Worm (Caenorhabditis elegans) whole organism, L1 larva: ENCODE data around the gene jhdm-1.

Experiments used
- C04F5.9 ChIP-seq: sonication (generic microtip); optimal IDR thresholded peaks from 2 replicates; lab custom pipeline; 2016; ENCODE audit warnings: missing genetic modification characterization, missing compliant biosample characterization
- C16A3.4 ChIP-seq: fragments of 150-350 bp; optimal IDR thresholded peaks from 2 replicates; lab custom pipeline; 2014; ENCODE audit warnings: missing biosample characterization, missing genetic modification characterization
- C34B4.2 ChIP-seq: sonication (generic microtip); optimal IDR thresholded peaks from 2 replicates; lab custom pipeline; 2017; ENCODE audit warnings: mild to moderate bottlenecking, missing genetic modification characterization, missing compliant biosample characterization
- Y116A8C.19 ChIP-seq: sonication (generic microtip); optimal IDR thresholded peaks from 2 replicates; lab custom pipeline; 2016; ENCODE audit warnings: missing compliant biosample characterization, missing genetic modification characterization, borderline replicate concordance
- alr-1 ChIP-seq: fragments of 200-800 bp; sonication (Bioruptor generic); optimal IDR thresholded peaks from 2 replicates; lab custom pipeline; 2018; ENCODE audit warnings: borderline replicate concordance, mild to moderate bottlenecking, missing genetic modification characterization, missing compliant biosample characterization
- blmp-1 ChIP-seq: fragments of 150-350 bp; optimal IDR thresholded peaks from 2 replicates; lab custom pipeline; 2014; ENCODE audit warnings: missing biosample characterization, missing genetic modification characterization
- ceh-63 ChIP-seq: fragments of 200-800 bp; sonication (Bioruptor generic); optimal IDR thresholded peaks from 2 replicates; lab custom pipeline; 2018; ENCODE audit warnings: mild to moderate bottlenecking, missing genetic modification characterization, missing compliant biosample characterization
- ceh-90 ChIP-seq: sonication (generic microtip); optimal IDR thresholded peaks from 2 replicates; lab custom pipeline; 2016; ENCODE audit warnings: missing genetic modification characterization, missing compliant biosample characterization
- ces-1 ChIP-seq: fragments of 150-350 bp; optimal IDR thresholded peaks from 2 replicates; lab custom pipeline; 2014; ENCODE audit warnings: missing biosample characterization, missing genetic modification reagents, missing genetic modification characterization
- dsc-1 ChIP-seq: sonication (generic microtip); optimal IDR thresholded peaks from 2 replicates; lab custom pipeline; 2016; ENCODE audit warnings: mild to moderate bottlenecking, missing genetic modification characterization, missing compliant biosample characterization
- efl-1 ChIP-seq, 4 experiments: fragments of 150-350 bp; optimal IDR thresholded peaks in 3 of 4; peaks in 1 of 4; 1 replicate in 1 of 4; 2 replicates in 3 of 4; lab custom pipeline; 2014; ENCODE audit warnings: missing biosample characterization in 2 of 4, missing genetic modification characterization in 2 of 4, missing genetic modification reagents in 2 of 4
- egl-13 ChIP-seq: sonication (generic microtip); optimal IDR thresholded peaks from 2 replicates; lab custom pipeline; 2016; ENCODE audit warnings: missing genotype, missing genetic modification reagents, missing genetic modification characterization, missing compliant biosample characterization
- elt-3 ChIP-seq, 6 experiments: fragments of 150-350 bp in 1 of 6; sonication (generic microtip); optimal IDR thresholded peaks; 2 replicates each; lab custom pipeline; 2017 to 2018; ENCODE audit warnings: missing biosample characterization in 6 of 6, missing genetic modification characterization in 6 of 6, inconsistent platforms in 1 of 6
- fkh-4 ChIP-seq: sonication (generic microtip); optimal IDR thresholded peaks from 2 replicates; lab custom pipeline; 2016; ENCODE audit warnings: missing compliant biosample characterization, missing genetic modification characterization, borderline replicate concordance
- grh-1 ChIP-seq: fragments of 200-800 bp; sonication (Bioruptor generic); IDR thresholded peaks from 2 replicates; pipeline ENCODE4 v1.3.6; 2022; ENCODE audit warnings: missing genetic modification reagents, missing genetic modification characterization, missing compliant biosample characterization
- hlh-17 ChIP-seq: fragments of 200-800 bp; sonication (Bioruptor generic); optimal IDR thresholded peaks from 2 replicates; lab custom pipeline; 2018; ENCODE audit warnings: missing genetic modification characterization, mild to moderate bottlenecking, missing compliant biosample characterization, moderate library complexity, borderline replicate concordance
- hlh-4 ChIP-seq: sonication (generic microtip); optimal IDR thresholded peaks from 2 replicates; lab custom pipeline; 2016; ENCODE audit warnings: mild to moderate bottlenecking, missing genetic modification characterization, missing compliant biosample characterization
- irx-1 ChIP-seq: sonication (generic microtip); optimal IDR thresholded peaks from 2 replicates; lab custom pipeline; 2016; ENCODE audit warnings: missing genetic modification characterization, missing compliant biosample characterization
- isw-1 ChIP-seq: fragments of 200-800 bp; sonication (Bioruptor generic); IDR thresholded peaks from 2 replicates; pipeline ENCODE4 v1.3.6; 2022; ENCODE audit warnings: missing genetic modification characterization, missing compliant biosample characterization
- jun-1 ChIP-seq: fragments of 150-350 bp; optimal IDR thresholded peaks from 2 replicates; lab custom pipeline; 2014; ENCODE audit warnings: missing biosample characterization, missing genetic modification reagents, missing genetic modification characterization
- lin-14 ChIP-seq: fragments of 200-800 bp; sonication (Bioruptor generic); optimal IDR thresholded peaks from 2 replicates; lab custom pipeline; 2018; ENCODE audit warnings: mild to moderate bottlenecking, missing genetic modification characterization, moderate library complexity, missing compliant biosample characterization
- lin-35 ChIP-seq, 2 experiments: fragments of 150-350 bp; optimal IDR thresholded peaks; 2 replicates each; lab custom pipeline; 2014; ENCODE audit warnings: missing biosample characterization in 2 of 2, missing genetic modification characterization in 2 of 2, missing genetic modification reagents in 2 of 2
- lin-39 ChIP-seq: fragments of 150-350 bp; optimal IDR thresholded peaks from 2 replicates; lab custom pipeline; 2014; ENCODE audit warnings: missing biosample characterization, missing genetic modification reagents, missing genetic modification characterization
- lir-3 ChIP-seq: sonication (generic microtip); optimal IDR thresholded peaks from 2 replicates; lab custom pipeline; 2016; ENCODE audit warnings: mild to moderate bottlenecking, missing genetic modification characterization, moderate library complexity, missing compliant biosample characterization; ENCODE audit not compliant: poor library complexity
- lsy-2 ChIP-seq, 2 experiments: fragments of 150-350 bp; optimal IDR thresholded peaks; 2 replicates each; lab custom pipeline; 2014; ENCODE audit warnings: missing biosample characterization in 2 of 2, missing genetic modification characterization in 2 of 2
- mep-1 ChIP-seq: fragments of 150-350 bp; optimal IDR thresholded peaks from 2 replicates; lab custom pipeline; 2014; ENCODE audit warnings: missing biosample characterization, missing genetic modification characterization
- nhr-19 ChIP-seq: fragments of 200-800 bp; sonication (Bioruptor generic); conservative IDR thresholded peaks from 2 replicates; pipeline ENCODE4 v1.3.6; 2022; ENCODE audit warnings: missing genetic modification characterization, missing compliant biosample characterization
- nhr-20 ChIP-seq: sonication (generic microtip); optimal IDR thresholded peaks from 2 replicates; lab custom pipeline; 2016; ENCODE audit warnings: mild to moderate bottlenecking, missing genetic modification characterization, missing compliant biosample characterization
- nhr-237 ChIP-seq: fragments of 150-350 bp; optimal IDR thresholded peaks from 2 replicates; lab custom pipeline; 2014; ENCODE audit warnings: missing biosample characterization, missing genetic modification characterization
- nhr-71 ChIP-seq: sonication (generic microtip); optimal IDR thresholded peaks from 2 replicates; lab custom pipeline; 2016; ENCODE audit warnings: mild to moderate bottlenecking, missing genetic modification characterization, moderate library complexity, missing compliant biosample characterization
- nhr-76 ChIP-seq: sonication (generic microtip); optimal IDR thresholded peaks from 2 replicates; lab custom pipeline; 2017; ENCODE audit warnings: missing biosample characterization, missing genetic modification characterization
- nhr-77 ChIP-seq: fragments of 150-350 bp; optimal IDR thresholded peaks from 2 replicates; lab custom pipeline; 2014; ENCODE audit warnings: missing biosample characterization, missing genetic modification characterization
- nhr-84 ChIP-seq: sonication (generic microtip); optimal IDR thresholded peaks from 2 replicates; lab custom pipeline; 2017; ENCODE audit warnings: missing biosample characterization, missing genetic modification characterization
- nhr-85 ChIP-seq: sonication (generic microtip); peaks from one replicate; lab custom pipeline; 2016; ENCODE audit warnings: missing genetic modification characterization, inconsistent platforms, missing compliant biosample characterization
- nhr-90 ChIP-seq: sonication (generic microtip); optimal IDR thresholded peaks from 2 replicates; lab custom pipeline; 2016; ENCODE audit warnings: mild to moderate bottlenecking, missing genetic modification characterization, missing compliant biosample characterization; ENCODE audit not compliant: poor library complexity
- skn-1 ChIP-seq: fragments of 150-350 bp; optimal IDR thresholded peaks from 2 replicates; lab custom pipeline; 2014; ENCODE audit warnings: missing biosample characterization, missing genetic modification characterization
- snu-23 ChIP-seq: sonication (generic microtip); optimal IDR thresholded peaks from 2 replicates; lab custom pipeline; 2016; ENCODE audit warnings: missing genetic modification characterization, missing compliant biosample characterization
- unc-130 ChIP-seq: fragments of 150-350 bp; optimal IDR thresholded peaks from 2 replicates; lab custom pipeline; 2017; ENCODE audit warnings: missing biosample characterization, missing genetic modification characterization, inconsistent platforms
- unc-30 ChIP-seq: sonication (generic microtip); optimal IDR thresholded peaks from 2 replicates; lab custom pipeline; 2017; ENCODE audit warnings: missing biosample characterization, missing genetic modification characterization
- vab-15 ChIP-seq: sonication (generic microtip); optimal IDR thresholded peaks from 2 replicates; lab custom pipeline; 2017; ENCODE audit warnings: missing genotype, mild to moderate bottlenecking, missing genetic modification characterization, missing compliant biosample characterization
- zag-1 ChIP-seq: fragments of 150-350 bp; optimal IDR thresholded peaks from 2 replicates; lab custom pipeline; 2014; ENCODE audit warnings: missing biosample characterization, missing genetic modification characterization
- ztf-11 ChIP-seq, 2 experiments: sonication (generic microtip); optimal IDR thresholded peaks; 2 replicates each; lab custom pipeline; 2016 to 2017; ENCODE audit warnings: missing genetic modification characterization in 2 of 2, missing biosample characterization in 1 of 2, missing compliant biosample characterization in 1 of 2

Gene jhdm-1

ce11 chrIII:6508327-6508726 lies 54.0 kb downstream of the jhdm-1 start:
- TF ChIP-seq nhr-71 (peak; percentile 42), nhr-20 (peak; percentile 58), unc-130 (tag; lab: Kevin White, UChicago) (peak; percentile 24), grh-1 (GFP tag; lab: Robert Waterston, UW) (no peak), lin-39 (tag; lab: Kevin White, UChicago) (no peak), blmp-1 (tag; lab: Kevin White, UChicago) (peak; percentile 47), skn-1 (tag; lab: Kevin White, UChicago) (no peak), vab-15 (tag; lab: Kevin White, UChicago) (no peak), isw-1 (GFP tag; lab: Robert Waterston, UW) (no peak), lir-3 (no peak), lin-35 (GFP tag; optimal IDR thresholded peaks at IDR 0.05; lab: Kevin White, UChicago) (peak in 1 of 2 experiments; percentile 33), hlh-17 (GFP tag; lab: Kevin White, UChicago) (no peak), C16A3.4 (tag; lab: Kevin White, UChicago) (no peak), lin-14 (peak; percentile 8), dsc-1 (no peak), nhr-90 (tag; lab: Kevin White, UChicago) (peak; percentile 14), elt-3 (tag; optimal IDR thresholded peaks at IDR 0.05; lab: Kevin White, UChicago) (peak in 1 of 6 experiments; percentile 93), nhr-85 (tag; lab: Kevin White, UChicago) (peak; percentile 72), unc-30 (tag; lab: Kevin White, UChicago) (no peak), snu-23 (GFP tag; lab: Kevin White, UChicago) (peak; percentile 28), nhr-19 (GFP tag; lab: Robert Waterston, UW) (peak; percentile 49), zag-1 (tag; lab: Kevin White, UChicago) (no peak)

- TF ChIP-seq ztf-11 (tag; optimal IDR thresholded peaks at IDR 0.05; lab: Kevin White, UChicago) (no peak), nhr-237 (tag; lab: Kevin White, UChicago) (no peak), nhr-71 (peak; percentile 54), hlh-17 (GFP tag; lab: Kevin White, UChicago) (no peak), nhr-85 (tag; lab: Kevin White, UChicago) (peak; percentile 75), lin-14 (peak; percentile 26), nhr-84 (tag; lab: Kevin White, UChicago) (no peak), nhr-20 (peak; percentile 37), dsc-1 (no peak), alr-1 (tag; lab: Kevin White, UChicago) (no peak), ces-1 (GFP tag; lab: Kevin White, UChicago) (no peak), C34B4.2 (no peak), fkh-4 (tag; lab: Kevin White, UChicago) (no peak), irx-1 (tag; lab: Kevin White, UChicago) (no peak), egl-13 (tag; lab: Kevin White, UChicago) (no peak), elt-3 (tag; optimal IDR thresholded peaks at IDR 0.05; lab: Kevin White, UChicago) (peak in 2 of 6 experiments; percentile 31 to 93), nhr-90 (tag; lab: Kevin White, UChicago) (peak; percentile 31), C04F5.9 (tag; lab: Kevin White, UChicago) (no peak), hlh-4 (tag; lab: Kevin White, UChicago) (no peak), isw-1 (GFP tag; lab: Robert Waterston, UW) (no peak), nhr-77 (no peak), Y116A8C.19 (tag; lab: Kevin White, UChicago) (no peak), blmp-1 (tag; lab: Kevin White, UChicago) (peak; percentile 29), ceh-90 (tag; lab: Kevin White, UChicago) (no peak), lsy-2 (tag; optimal IDR thresholded peaks at IDR 0.05; lab: Kevin White, UChicago) (peak in 1 of 2 experiments; percentile 15), ceh-63 (no peak), mep-1 (tag; lab: Kevin White, UChicago) (no peak), lin-39 (tag; lab: Kevin White, UChicago) (no peak), efl-1 (optimal IDR thresholded peaks at IDR 0.05; lab: Kevin White, UChicago) (no peak), efl-1 (GFP tag; optimal IDR thresholded peaks at IDR 0.05 in 1 of 2; lab: Kevin White, UChicago) (peak in 1 of 2 experiments; percentile 5), lin-35 (GFP tag; optimal IDR thresholded peaks at IDR 0.05; lab: Kevin White, UChicago) (peak in 1 of 2 experiments; percentile 31), nhr-76 (no peak), jun-1 (tag; lab: Kevin White, UChicago) (no peak)
These were observed 55.0 kb downstream of the jhdm-1 start for ce11 chrIII:6509301-6509700.
